Worm (Caenorhabditis elegans) whole organism, midembryonic: ENCODE measurements around the gene T04H1.13.

ENCODE experiments used
- flt-1 ChIP-seq: fragments of 200-800 bp; sonication (Bioruptor generic); IDR thresholded peaks from 2 replicates; pipeline ENCODE4 v1.3.6; 2022; ENCODE audit warnings: missing genetic modification characterization, missing compliant biosample characterization
- klf-2 ChIP-seq: fragments of 200-800 bp; sonication (Bioruptor generic); conservative IDR thresholded peaks from 2 replicates; pipeline ENCODE4 v1.3.6; 2022; ENCODE audit warnings: missing genetic modification reagents, missing genetic modification characterization, missing compliant biosample characterization
- med-1 ChIP-seq: sonication (generic microtip); optimal IDR thresholded peaks from 2 replicates; lab custom pipeline; 2017; ENCODE audit warnings: missing genetic modification characterization, mild to moderate bottlenecking, missing compliant biosample characterization, antibody characterized with exemption, missing genetic modification reagents; ENCODE audit not compliant: insufficient read depth
- tab-1 ChIP-seq: fragments of 200-800 bp; sonication (Bioruptor generic); IDR thresholded peaks from 2 replicates; pipeline ENCODE4 v1.3.6; 2022; ENCODE audit warnings: missing genetic modification characterization, missing compliant biosample characterization
- ztf-29 ChIP-seq: fragments of 200-800 bp; sonication (Bioruptor generic); IDR thresholded peaks from 2 replicates; pipeline ENCODE4 v1.3.6; 2022; ENCODE audit warnings: missing genetic modification reagents, missing genetic modification characterization, missing compliant biosample characterization

DNA sequence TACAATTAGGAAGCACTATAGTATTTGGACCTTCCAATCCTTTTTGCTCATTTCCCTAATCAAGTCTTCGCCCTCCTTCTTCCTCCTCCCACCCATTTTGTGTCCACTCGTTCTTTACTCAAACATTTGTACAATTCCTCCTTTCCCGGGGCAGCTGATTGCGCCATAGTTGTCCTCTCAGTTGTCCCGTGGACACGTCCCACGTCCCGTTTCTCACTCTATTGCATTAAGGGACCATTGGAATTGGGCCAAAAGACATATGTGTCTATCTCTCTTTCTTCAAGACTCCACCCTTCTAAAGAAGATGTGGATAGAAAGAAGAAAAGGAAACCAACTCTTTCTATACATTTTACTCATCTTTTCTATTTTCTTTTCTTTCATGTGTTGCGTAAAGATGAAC lies 33.7 kb downstream of the T04H1.13 start:
- TF ChIP-seq klf-2 (GFP tag; lab: Robert Waterston, UW) (no peak), ztf-29 (no peak), tab-1 (GFP tag; lab: Robert Waterston, UW) (no peak), med-1 (no peak), flt-1 (GFP tag; lab: Robert Waterston, UW) (no peak)
